Fruit fly (Drosophila melanogaster) whole organism, embryonic: ENCODE measurements around the gene CG18180.
A peak's percentile ranks its signal among the peaks of the same experiment; 100 is the strongest.

Experiments used
- Aef1 ChIP-seq: fragments of 200-800 bp; sonication (Bioruptor generic); IDR thresholded peaks from 3 replicates; pipeline ENCODE4 v1.3.6; 2022; ENCODE audit warnings: missing biosample characterization, missing genetic modification characterization
- Atf-2 ChIP-seq: fragments of 200-800 bp; sonication (Bioruptor generic); optimal IDR thresholded peaks from 2 replicates; lab custom pipeline; 2016; ENCODE audit warnings: missing biosample characterization, missing genetic modification characterization
- BEAF-32 ChIP-seq: fragments of 200-800 bp; sonication (Bioruptor generic); optimal IDR thresholded peaks from 3 replicates; lab custom pipeline; 2017; ENCODE audit warnings: missing biosample characterization, missing genetic modification characterization, mild to moderate bottlenecking, moderate library complexity, missing genetic modification reagents
- Bgb ChIP-seq: fragments of 200-800 bp; sonication (Bioruptor generic); IDR thresholded peaks from 2 replicates; pipeline ENCODE4 v1.3.6; 2022; ENCODE audit warnings: missing biosample characterization, missing genetic modification characterization; ENCODE audit not compliant: partially characterized antibody
- CG12659 ChIP-seq: fragments of 200-800 bp; sonication (Bioruptor generic); optimal IDR thresholded peaks from 3 replicates; lab custom pipeline; 2017; ENCODE audit warnings: mild to moderate bottlenecking, missing biosample characterization, missing genetic modification reagents, missing genetic modification characterization
- CG12769 ChIP-seq: fragments of 200-800 bp; sonication (Bioruptor generic); optimal IDR thresholded peaks from 2 replicates; lab custom pipeline; 2019; ENCODE audit warnings: missing biosample characterization, mild to moderate bottlenecking, missing genetic modification characterization, moderate library complexity
- CG17802 ChIP-seq: fragments of 200-800 bp; sonication (Bioruptor generic); optimal IDR thresholded peaks from 2 replicates; lab custom pipeline; 2018; ENCODE audit warnings: missing biosample characterization, mild to moderate bottlenecking, missing genetic modification characterization, moderate library complexity
- CG18011 ChIP-seq: fragments of 200-800 bp; sonication (Bioruptor generic); optimal IDR thresholded peaks from 2 replicates; lab custom pipeline; 2017; ENCODE audit warnings: missing biosample characterization, missing genetic modification characterization, mild to moderate bottlenecking, moderate library complexity, missing genotype
- CG30431 ChIP-seq: fragments of 200-800 bp; sonication (Bioruptor generic); optimal IDR thresholded peaks from 2 replicates; lab custom pipeline; 2017; ENCODE audit warnings: missing biosample characterization, missing genetic modification characterization
- CG31365 ChIP-seq: fragments of 200-800 bp; sonication (Bioruptor generic); optimal IDR thresholded peaks from 2 replicates; lab custom pipeline; 2018; ENCODE audit warnings: missing biosample characterization, mild to moderate bottlenecking, missing genetic modification characterization
- CG33213 ChIP-seq: fragments of 200-800 bp; sonication (Bioruptor generic); optimal IDR thresholded peaks from 3 replicates; lab custom pipeline; 2016; ENCODE audit warnings: missing biosample characterization, missing genetic modification characterization
- CG34376 ChIP-seq: fragments of 200-800 bp; sonication (Bioruptor generic); optimal IDR thresholded peaks from 2 replicates; lab custom pipeline; 2018; ENCODE audit warnings: missing biosample characterization, mild to moderate bottlenecking, missing genetic modification characterization
- CG3838 ChIP-seq: fragments of 200-800 bp; sonication (Bioruptor generic); optimal IDR thresholded peaks from 3 replicates; lab custom pipeline; 2016; ENCODE audit warnings: missing biosample characterization, missing genetic modification characterization
- CG5180 ChIP-seq: fragments of 200-800 bp; sonication (Bioruptor generic); optimal IDR thresholded peaks from 3 replicates; lab custom pipeline; 2017; ENCODE audit warnings: missing biosample characterization, missing genetic modification characterization, mild to moderate bottlenecking, moderate library complexity, missing genetic modification reagents
- CG6791 ChIP-seq: fragments of 200-800 bp; sonication (Bioruptor generic); IDR thresholded peaks from 3 replicates; pipeline ENCODE4 v1.3.6; 2022; ENCODE audit warnings: missing biosample characterization, missing genetic modification characterization; ENCODE audit not compliant: partially characterized antibody
- CG7839 ChIP-seq: fragments of 200-800 bp; sonication (Bioruptor generic); optimal IDR thresholded peaks from 3 replicates; lab custom pipeline; 2018; ENCODE audit warnings: missing biosample characterization, mild to moderate bottlenecking, missing genetic modification characterization, moderate library complexity
- CG7963 ChIP-seq: fragments of 200-800 bp; sonication (Bioruptor generic); IDR thresholded peaks from 3 replicates; pipeline ENCODE4 v1.3.6; 2022; ENCODE audit warnings: missing biosample characterization, missing genetic modification characterization; ENCODE audit not compliant: partially characterized antibody
- CG8281 ChIP-seq: fragments of 200-800 bp; sonication (Bioruptor generic); optimal IDR thresholded peaks from 2 replicates; lab custom pipeline; 2018; ENCODE audit warnings: missing biosample characterization, mild to moderate bottlenecking, missing genetic modification characterization, moderate library complexity
- CG8359 ChIP-seq: fragments of 200-800 bp; sonication (Bioruptor generic); optimal IDR thresholded peaks from 2 replicates; lab custom pipeline; 2017; ENCODE audit warnings: missing biosample characterization, mild to moderate bottlenecking, missing genetic modification characterization, borderline replicate concordance
- CHES-1-like ChIP-seq: fragments of 200-800 bp; sonication (Bioruptor generic); optimal IDR thresholded peaks from 2 replicates; lab custom pipeline; 2016; ENCODE audit warnings: missing biosample characterization, missing genetic modification characterization
- Dp ChIP-seq: fragments of 200-800 bp; sonication (Bioruptor generic); optimal IDR thresholded peaks from 2 replicates; lab custom pipeline; 2018; ENCODE audit warnings: missing biosample characterization, mild to moderate bottlenecking, missing genetic modification characterization, moderate library complexity
- GATAe ChIP-seq: fragments of 200-800 bp; sonication (Bioruptor generic); conservative IDR thresholded peaks from 2 replicates; pipeline ENCODE4 v1.3.6; 2022; ENCODE audit warnings: missing biosample characterization, missing genetic modification characterization
- H2.0 ChIP-seq: fragments of 200-800 bp; sonication (Bioruptor generic); IDR thresholded peaks from 2 replicates; pipeline ENCODE4 v1.3.6; 2022; ENCODE audit warnings: missing biosample characterization, missing genetic modification characterization
- HLH3B ChIP-seq: fragments of 200-800 bp; sonication (Bioruptor generic); IDR thresholded peaks from 2 replicates; pipeline ENCODE4 v1.3.6; 2022; ENCODE audit warnings: missing biosample characterization, missing genetic modification characterization
- Hmr ChIP-seq: fragments of 200-800 bp; sonication (Bioruptor generic); optimal IDR thresholded peaks from 3 replicates; lab custom pipeline; 2017; ENCODE audit warnings: mild to moderate bottlenecking, missing biosample characterization, missing genetic modification reagents, missing genetic modification characterization
- Hr78 ChIP-seq, 2 experiments: fragments of 200-800 bp in 1 of 2; fragments of >200 bp in 1 of 2; sonication (Bioruptor generic) in 1 of 2; optimal IDR thresholded peaks; 2 replicates each; lab custom pipeline; 2017 to 2019; ENCODE audit warnings: missing biosample characterization in 2 of 2, missing genetic modification characterization in 2 of 2, mild to moderate bottlenecking in 1 of 2, moderate library complexity in 1 of 2
- MBD-R2 ChIP-seq: fragments of 200-800 bp; sonication (Bioruptor generic); IDR thresholded peaks from 2 replicates; pipeline ENCODE4 v1.3.6; 2022; ENCODE audit warnings: missing biosample characterization, missing genetic modification characterization
- Meics ChIP-seq: fragments of 200-800 bp; sonication (Bioruptor generic); optimal IDR thresholded peaks from 2 replicates; lab custom pipeline; 2017; ENCODE audit warnings: missing biosample characterization, mild to moderate bottlenecking, missing genetic modification characterization
- Mes4 ChIP-seq: fragments of 200-800 bp; sonication (Bioruptor generic); optimal IDR thresholded peaks from 2 replicates; lab custom pipeline; 2016; ENCODE audit warnings: missing biosample characterization, missing genetic modification characterization
- Sry-δ ChIP-seq: fragments of 200-800 bp; sonication (Bioruptor generic); optimal IDR thresholded peaks from 2 replicates; lab custom pipeline; 2016; ENCODE audit warnings: missing biosample characterization, missing genetic modification characterization
- TFAM ChIP-seq: fragments of 200-800 bp; sonication (Bioruptor generic); optimal IDR thresholded peaks from 2 replicates; lab custom pipeline; 2017; ENCODE audit warnings: missing biosample characterization, missing genetic modification characterization, inconsistent platforms
- Tbp ChIP-seq: fragments of >200 bp; optimal IDR thresholded peaks from 2 replicates; lab custom pipeline; 2018; ENCODE audit warnings: missing biosample characterization, missing genetic modification characterization
- YL-1 ChIP-seq: fragments of 200-800 bp; sonication (Bioruptor generic); optimal IDR thresholded peaks from 3 replicates; lab custom pipeline; 2017; ENCODE audit warnings: missing biosample characterization, mild to moderate bottlenecking, missing genetic modification characterization
- cato ChIP-seq: fragments of 200-800 bp; sonication (Bioruptor generic); optimal IDR thresholded peaks from 2 replicates; lab custom pipeline; 2016; ENCODE audit warnings: missing biosample characterization, missing genetic modification characterization, borderline replicate concordance
- dati ChIP-seq: fragments of 200-800 bp; sonication (Bioruptor generic); IDR thresholded peaks from 2 replicates; pipeline ENCODE4 v1.3.6; 2022; ENCODE audit warnings: missing biosample characterization, missing genetic modification characterization
- dpn ChIP-seq, 2 experiments: fragments of 200-800 bp; sonication (Bioruptor generic); optimal IDR thresholded peaks; 3 replicates each; lab custom pipeline; 2016; ENCODE audit warnings: missing biosample characterization in 2 of 2, missing genetic modification characterization in 2 of 2
- ems ChIP-seq: fragments of 200-800 bp; sonication (Bioruptor generic); optimal IDR thresholded peaks from 3 replicates; lab custom pipeline; 2016; ENCODE audit warnings: missing biosample characterization, missing genetic modification characterization
- ewg ChIP-seq: fragments of 200-800 bp; sonication (Bioruptor generic); optimal IDR thresholded peaks from 3 replicates; lab custom pipeline; 2017; ENCODE audit warnings: mild to moderate bottlenecking, missing biosample characterization, missing genetic modification reagents, missing genetic modification characterization
- ftz-f1 ChIP-seq: fragments of 200-800 bp; sonication (Bioruptor generic); optimal IDR thresholded peaks from 2 replicates; lab custom pipeline; 2016; ENCODE audit warnings: missing biosample characterization, missing genetic modification characterization
- gro ChIP-seq: fragments of 200-800 bp; sonication (Bioruptor generic); optimal IDR thresholded peaks from 2 replicates; lab custom pipeline; 2016; ENCODE audit warnings: missing biosample characterization, missing genetic modification characterization
- gsb-n ChIP-seq: fragments of 200-800 bp; sonication (Bioruptor generic); optimal IDR thresholded peaks from 3 replicates; lab custom pipeline; 2018; ENCODE audit warnings: missing biosample characterization, mild to moderate bottlenecking, missing genetic modification characterization
- gt ChIP-seq: fragments of 200-800 bp; sonication (Bioruptor generic); IDR thresholded peaks from 2 replicates; pipeline ENCODE4 v1.3.6; 2022; ENCODE audit warnings: missing biosample characterization, missing genetic modification characterization
- jigr1 ChIP-seq: fragments of 200-800 bp; sonication (Bioruptor generic); IDR thresholded peaks from 3 replicates; pipeline ENCODE4 v1.3.6; 2022; ENCODE audit warnings: missing biosample characterization, missing genetic modification characterization
- knrl ChIP-seq: fragments of 200-800 bp; sonication (Bioruptor generic); IDR thresholded peaks from 3 replicates; pipeline ENCODE4 v1.3.6; 2022; ENCODE audit warnings: missing biosample characterization, missing genetic modification characterization; ENCODE audit not compliant: partially characterized antibody
- onecut ChIP-seq: fragments of 200-800 bp; sonication (Bioruptor generic); IDR thresholded peaks from 2 replicates; pipeline ENCODE4 v1.3.6; 2022; ENCODE audit warnings: missing biosample characterization, missing genetic modification characterization
- sens-2 ChIP-seq: fragments of 200-800 bp; sonication (Bioruptor generic); IDR thresholded peaks from 2 replicates; pipeline ENCODE4 v1.3.6; 2022; ENCODE audit warnings: missing biosample characterization, missing genetic modification characterization
- seq ChIP-seq: fragments of 200-800 bp; sonication (Bioruptor generic); IDR thresholded peaks from 2 replicates; pipeline ENCODE4 v1.3.6; 2022; ENCODE audit warnings: missing biosample characterization, missing genetic modification characterization
- twi ChIP-seq: fragments of 200-800 bp; optimal IDR thresholded peaks from 2 replicates; lab custom pipeline; 2019; ENCODE audit warnings: missing biosample characterization, mild to moderate bottlenecking, missing genetic modification characterization, moderate library complexity

CG18180 gene

DNA sequence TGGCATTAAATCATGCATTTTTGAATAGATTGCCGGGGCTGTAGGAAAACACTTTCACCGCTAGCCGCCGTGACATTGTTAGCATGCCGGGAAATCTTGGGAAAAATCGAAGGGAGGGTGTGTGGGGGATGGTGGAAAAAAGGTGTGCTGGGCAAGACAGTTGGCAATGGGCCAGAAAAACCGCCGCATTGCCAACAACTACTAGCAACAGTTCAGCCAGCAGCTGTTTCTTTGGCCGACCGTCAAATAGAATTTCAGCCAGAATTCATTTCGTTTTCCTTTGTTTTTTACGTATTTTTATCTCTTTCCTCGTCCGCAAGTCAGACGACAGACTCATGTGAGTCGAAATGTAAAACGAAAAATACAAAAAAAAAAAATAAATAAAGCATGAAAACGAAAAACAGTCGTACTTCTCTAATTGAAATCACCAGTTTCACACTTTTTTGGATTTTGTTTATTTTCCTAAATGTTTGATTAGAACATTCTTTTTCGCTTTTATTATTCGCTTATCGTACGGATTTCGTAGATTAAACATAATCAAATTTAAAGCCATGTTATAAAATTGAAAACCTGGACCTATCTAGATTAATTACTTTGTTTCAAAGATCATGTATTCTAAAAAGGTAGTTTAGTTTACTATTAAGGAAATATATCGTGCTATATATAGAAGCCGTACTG is 50.1 kb downstream of the CG18180 start (continued):
- no peak for TF ChIP-seq Sry-δ (GFP tag; lab: Kevin White, UChicago)
- no peak for TF ChIP-seq knrl (GFP tag; lab: Robert Waterston, UW)
- TF ChIP-seq TFAM (GFP tag; lab: Kevin White, UChicago): no peak

DNA sequence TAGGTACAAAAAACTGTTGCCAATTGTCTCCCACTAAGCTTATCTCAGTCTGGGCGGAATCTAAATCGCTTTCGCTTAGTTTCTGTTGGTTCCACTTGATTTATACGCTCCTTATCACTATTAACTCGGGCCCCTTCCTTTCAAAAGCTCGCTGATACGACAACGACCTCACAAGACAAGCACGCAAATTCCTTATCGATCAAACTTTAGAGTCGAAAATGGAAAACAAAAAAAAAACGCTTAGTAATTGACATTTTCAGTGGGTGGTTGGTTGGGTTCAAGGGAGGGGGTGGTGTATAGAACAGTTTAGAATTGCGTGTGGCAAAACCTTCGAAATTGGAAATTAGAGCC is 50.6 kb downstream of the CG18180 start:
- TF ChIP-seq CG12769 (tag; lab: Kevin White, UChicago) (no peak), GATAe (GFP tag; lab: Robert Waterston, UW) (peak; percentile 90), CG5180 (GFP tag; lab: Kevin White, UChicago) (no peak), sens-2 (GFP tag; lab: Robert Waterston, UW) (no peak), gt (no peak), dati (GFP tag; lab: Robert Waterston, UW) (no peak), CG30431 (no peak), CG18011 (GFP tag; lab: Kevin White, UChicago) (peak; percentile 96), MBD-R2 (GFP tag; lab: Robert Waterston, UW) (0 out of 2 replicates have a peak, but pooled peaks have one; percentile 5), CG3838 (GFP tag; lab: Kevin White, UChicago) (no peak), Hr78 (GFP tag; optimal IDR thresholded peaks at IDR 0.05; lab: Kevin White, UChicago) (no peak), jigr1 (GFP tag; lab: Robert Waterston, UW) (no peak), Aef1 (no peak), Atf-2 (GFP tag; lab: Kevin White, UChicago) (no peak), Hmr (no peak), CG17802 (no peak), gsb-n (tag; lab: Kevin White, UChicago) (no peak), Tbp (no peak), seq (GFP tag; lab: Robert Waterston, UW) (no peak), ftz-f1 (GFP tag; lab: Kevin White, UChicago) (peak; percentile 51), CG8281 (tag; lab: Kevin White, UChicago) (no peak), CG33213 (GFP tag; lab: Kevin White, UChicago) (no peak), cato (no peak), gro (GFP tag; lab: Kevin White, UChicago) (peak; percentile 60), Dp (GFP tag; lab: Kevin White, UChicago) (no peak), CG7839 (tag; lab: Kevin White, UChicago) (no peak), BEAF-32 (GFP tag; lab: Kevin White, UChicago) (no peak), dpn (GFP tag; optimal IDR thresholded peaks at IDR 0.05; lab: Kevin White, UChicago) (no peak), CG6791 (GFP tag; lab: Robert Waterston, UW) (0 out of 3 replicates have a peak, but pooled peaks have one; percentile 40), ewg (GFP tag; lab: Kevin White, UChicago) (no peak), ems (GFP tag; lab: Kevin White, UChicago) (no peak), CG34376 (GFP tag; lab: Kevin White, UChicago) (peak; percentile 93), Meics (GFP tag; lab: Kevin White, UChicago) (no peak), YL-1 (GFP tag; lab: Kevin White, UChicago) (peak; percentile 7), twi (tag; lab: Kevin White, UChicago) (no peak), CHES-1-like (GFP tag; lab: Kevin White, UChicago) (no peak), H2.0 (GFP tag; lab: Robert Waterston, UW) (no peak), CG7963 (GFP tag; lab: Robert Waterston, UW) (no peak), Mes4 (GFP tag; lab: Kevin White, UChicago) (no peak), Bgb (GFP tag; lab: Robert Waterston, UW) (no peak), CG8359 (GFP tag; lab: Kevin White, UChicago) (no peak), HLH3B (GFP tag; lab: Robert Waterston, UW) (0 out of 2 replicates have a peak, but pooled peaks have one; percentile 17), onecut (GFP tag; lab: Robert Waterston, UW) (peak; percentile 70), CG12659 (GFP tag; lab: Kevin White, UChicago) (no peak), CG31365 (tag; lab: Kevin White, UChicago) (no peak)
